Fruit fly (Drosophila melanogaster): ENCODE data around the gene CG34268.

- TF ChIP-seq Dif (GFP tag; optimal IDR thresholded peaks at IDR 0.05; ENCODE audit: partially characterized antibody) = no peak
- TF ChIP-seq dl (GFP tag; optimal IDR thresholded peaks at IDR 0.05; ENCODE audit: insufficient read depth in 1 of 2, partially characterized antibody in 2 of 2) = no peak
These were observed 5.1 kb downstream of the CG34268 start for dm6 chr3L:505782-506408.

All from whole organism, wandering third instar larva.